Worm (Caenorhabditis elegans) whole organism, midembryonic: Measurements from ENCODE around the gene F26A1.4.

Experiments
- T22C8.4 ChIP-seq: fragments of 200-800 bp; sonication (Bioruptor generic); IDR thresholded peaks from 2 replicates; pipeline ENCODE4 v1.3.6; 2022; ENCODE audit warnings: missing genetic modification characterization, missing compliant biosample characterization
- flt-1 ChIP-seq: fragments of 200-800 bp; sonication (Bioruptor generic); IDR thresholded peaks from 2 replicates; pipeline ENCODE4 v1.3.6; 2022; ENCODE audit warnings: missing genetic modification characterization, missing compliant biosample characterization

ce11 chrIII:4808089-4808488, 9.3 kb upstream of the F26A1.4 start:
- TF ChIP-seq T22C8.4 (GFP tag; lab: Robert Waterston, UW) (no peak), flt-1 (no peak)
